Worm (Caenorhabditis elegans): ENCODE data around the gene str-109.

- TF ChIP-seq lsl-1 (GFP tag; optimal IDR thresholded peaks at IDR 0.05) (no peak), pbrm-1 (GFP tag; IDR thresholded peaks at IDR 0.05) (no peak), ama-1 (optimal IDR thresholded peaks at IDR 0.05) (no peak), ama-1 (GFP tag; optimal IDR thresholded peaks at IDR 0.05) (no peak), F49E8.2 (tag; optimal IDR thresholded peaks at IDR 0.05; ENCODE audit: insufficient read depth) (no peak), somi-1 (GFP tag; optimal IDR thresholded peaks at IDR 0.05) (no peak)
These were observed 13.7 kb upstream of the str-109 start, which contains the start of gene cyp-33D1 for ce11 chrV:16175757-16176156.
